Fruit fly (Drosophila melanogaster): Measurements from ENCODE around the gene Act88F.

The Act88F gene

dm6 chr3R:15409110-15409771, 30.5 kb upstream of the Act88F start:
- TF ChIP-seq ovo (GFP tag; optimal IDR thresholded peaks at IDR 0.05) (no peak), CG1620 (GFP tag; optimal IDR thresholded peaks at IDR 0.05) (no peak), Hr96 (GFP tag; optimal IDR thresholded peaks at IDR 0.05) (no peak), CG11617 (GFP tag; optimal IDR thresholded peaks at IDR 0.05) (no peak), bab1 (GFP tag; optimal IDR thresholded peaks at IDR 0.05) (no peak), kay (GFP tag; ENCODE audit: borderline replicate concordance) (no peak), Clk (GFP tag; optimal IDR thresholded peaks at IDR 0.05) (no peak), Mnt (GFP tag; optimal IDR thresholded peaks at IDR 0.05) (no peak), cic (GFP tag; optimal IDR thresholded peaks at IDR 0.05) (no peak), CG33017 (tag; optimal IDR thresholded peaks at IDR 0.05) (no peak), tj (GFP tag; optimal IDR thresholded peaks at IDR 0.05) (no peak)

- peak; percentile 65 to 67 for TF ChIP-seq cnc (optimal IDR thresholded peaks at IDR 0.05)
- TF ChIP-seq CG7045 (GFP tag; optimal IDR thresholded peaks at IDR 0.05): peak; percentile 26
- TF ChIP-seq Clk (GFP tag; optimal IDR thresholded peaks at IDR 0.05): no peak
- peak; percentile 9 for TF ChIP-seq CG1620 (GFP tag; optimal IDR thresholded peaks at IDR 0.05)
- TF ChIP-seq CG5204 (GFP tag; optimal IDR thresholded peaks at IDR 0.05): peak; percentile 43
- no peak for TF ChIP-seq Hr96 (GFP tag; optimal IDR thresholded peaks at IDR 0.05)
These were observed 29.7 kb upstream of the Act88F start for dm6 chr3R:15409772-15410688.

- TF ChIP-seq kay (GFP tag; ENCODE audit: borderline replicate concordance) (peak; percentile 79), cnc (optimal IDR thresholded peaks at IDR 0.05) (no peak), CG12768 (GFP tag; optimal IDR thresholded peaks at IDR 0.05) (peak; percentile 65), tj (GFP tag; optimal IDR thresholded peaks at IDR 0.05) (peak; percentile 99)
These were observed 28.8 kb upstream of the Act88F start for dm6 chr3R:15410689-15411587.

dm6 chr3R:15414936-15415601, 24.7 kb upstream of the Act88F start:
- TF ChIP-seq bab1 (GFP tag; optimal IDR thresholded peaks at IDR 0.05) (no peak), CG7045 (GFP tag; optimal IDR thresholded peaks at IDR 0.05) (no peak), CG1620 (GFP tag; optimal IDR thresholded peaks at IDR 0.05) (no peak), CG11617 (GFP tag; optimal IDR thresholded peaks at IDR 0.05) (no peak), Crg-1 (GFP tag; optimal IDR thresholded peaks at IDR 0.05) (no peak), CG33017 (tag; optimal IDR thresholded peaks at IDR 0.05) (no peak), Clk (GFP tag; optimal IDR thresholded peaks at IDR 0.05) (no peak), CG5204 (GFP tag; optimal IDR thresholded peaks at IDR 0.05) (no peak), pad (GFP tag; optimal IDR thresholded peaks at IDR 0.05) (no peak), cnc (optimal IDR thresholded peaks at IDR 0.05) (no peak), tj (GFP tag; optimal IDR thresholded peaks at IDR 0.05) (no peak), CG14711 (tag; optimal IDR thresholded peaks at IDR 0.05) (no peak), Hr96 (GFP tag; optimal IDR thresholded peaks at IDR 0.05) (no peak), Mnt (GFP tag; optimal IDR thresholded peaks at IDR 0.05) (no peak), ovo (GFP tag; optimal IDR thresholded peaks at IDR 0.05) (no peak), CG7101 (tag; optimal IDR thresholded peaks at IDR 0.05) (no peak), cic (GFP tag; optimal IDR thresholded peaks at IDR 0.05) (no peak), CG12768 (GFP tag; optimal IDR thresholded peaks at IDR 0.05) (no peak), toe (GFP tag; optimal IDR thresholded peaks at IDR 0.05) (no peak)

- TF ChIP-seq tj (GFP tag; optimal IDR thresholded peaks at IDR 0.05) (no peak), Crg-1 (GFP tag; optimal IDR thresholded peaks at IDR 0.05) (no peak), ovo (GFP tag; optimal IDR thresholded peaks at IDR 0.05) (no peak), CG11617 (GFP tag; optimal IDR thresholded peaks at IDR 0.05) (no peak), CG7045 (GFP tag; optimal IDR thresholded peaks at IDR 0.05) (no peak), cnc (optimal IDR thresholded peaks at IDR 0.05) (no peak), Hr96 (GFP tag; optimal IDR thresholded peaks at IDR 0.05) (no peak), pad (GFP tag; optimal IDR thresholded peaks at IDR 0.05) (no peak), CG14711 (tag; optimal IDR thresholded peaks at IDR 0.05) (no peak), cic (GFP tag; optimal IDR thresholded peaks at IDR 0.05) (no peak), Clk (GFP tag; optimal IDR thresholded peaks at IDR 0.05) (no peak), Mnt (GFP tag; optimal IDR thresholded peaks at IDR 0.05) (no peak), kay (GFP tag; ENCODE audit: borderline replicate concordance) (no peak), CG33017 (tag; optimal IDR thresholded peaks at IDR 0.05) (no peak), bab1 (GFP tag; optimal IDR thresholded peaks at IDR 0.05) (no peak), toe (GFP tag; optimal IDR thresholded peaks at IDR 0.05) (no peak), CG12768 (GFP tag; optimal IDR thresholded peaks at IDR 0.05) (no peak)
These were observed 21.7 kb upstream of the Act88F start for dm6 chr3R:15417761-15418754.
